Fruit fly (Drosophila melanogaster) whole organism, embryonic: ENCODE measurements around the gene dysf.

Experiments
- CG1024 ChIP-seq: fragments of 200-800 bp; sonication (Bioruptor generic); IDR thresholded peaks from 2 replicates; pipeline ENCODE4 v1.3.6; 2022; ENCODE audit warnings: missing biosample characterization, missing genetic modification characterization
- CG10366 ChIP-seq: fragments of 200-800 bp; sonication (Bioruptor generic); IDR thresholded peaks from 2 replicates; pipeline ENCODE4 v1.3.6; 2022; ENCODE audit warnings: missing biosample characterization, missing genetic modification characterization
- CG11085 ChIP-seq: fragments of 200-800 bp; sonication (Bioruptor generic); IDR thresholded peaks from 2 replicates; pipeline ENCODE4 v1.3.6; 2022; ENCODE audit warnings: missing biosample characterization, missing genetic modification characterization
- CG12104 ChIP-seq: fragments of 200-800 bp; sonication (Bioruptor generic); optimal IDR thresholded peaks from 3 replicates; lab custom pipeline; 2016; ENCODE audit warnings: missing biosample characterization, missing genetic modification characterization
- CG12219 ChIP-seq: fragments of 200-800 bp; sonication (Bioruptor generic); optimal IDR thresholded peaks from 3 replicates; lab custom pipeline; 2018; ENCODE audit warnings: missing biosample characterization, mild to moderate bottlenecking, missing genetic modification characterization
- CG12299 ChIP-seq: fragments of 200-800 bp; sonication (Bioruptor generic); optimal IDR thresholded peaks from 2 replicates; lab custom pipeline; 2018; ENCODE audit warnings: missing biosample characterization, mild to moderate bottlenecking, missing genetic modification characterization
- CG13287 ChIP-seq: fragments of 200-800 bp; sonication (Bioruptor generic); IDR thresholded peaks from 2 replicates; pipeline ENCODE4 v1.3.6; 2022; ENCODE audit warnings: missing biosample characterization, missing genetic modification characterization; ENCODE audit not compliant: partially characterized antibody
- CG13894 ChIP-seq: fragments of 200-800 bp; sonication (Bioruptor generic); optimal IDR thresholded peaks from 3 replicates; lab custom pipeline; 2018; ENCODE audit warnings: missing biosample characterization, mild to moderate bottlenecking, missing genetic modification characterization, moderate library complexity
- CG1603 ChIP-seq: fragments of 200-800 bp; sonication (Bioruptor generic); optimal IDR thresholded peaks from 2 replicates; lab custom pipeline; 2019; ENCODE audit warnings: missing biosample characterization, mild to moderate bottlenecking, missing genetic modification characterization, moderate library complexity
- CG17385 ChIP-seq: fragments of 200-800 bp; sonication (Bioruptor generic); optimal IDR thresholded peaks from 3 replicates; lab custom pipeline; 2018; ENCODE audit warnings: missing biosample characterization, mild to moderate bottlenecking, missing genetic modification characterization
- CG17612 ChIP-seq: fragments of 200-800 bp; sonication (Bioruptor generic); IDR thresholded peaks from 2 replicates; pipeline ENCODE4 v1.3.6; 2022; ENCODE audit warnings: missing biosample characterization, missing genetic modification characterization
- CG17829 ChIP-seq: fragments of 200-800 bp; optimal IDR thresholded peaks from 2 replicates; lab custom pipeline; 2019; ENCODE audit warnings: missing biosample characterization, mild to moderate bottlenecking, missing genetic modification characterization, moderate library complexity
- CG18011 ChIP-seq: fragments of 200-800 bp; sonication (Bioruptor generic); optimal IDR thresholded peaks from 2 replicates; lab custom pipeline; 2017; ENCODE audit warnings: missing biosample characterization, missing genetic modification characterization, mild to moderate bottlenecking, moderate library complexity, missing genotype
- CG1832 ChIP-seq: fragments of 200-800 bp; sonication (Bioruptor generic); optimal IDR thresholded peaks from 2 replicates; lab custom pipeline; 2017; ENCODE audit warnings: missing biosample characterization, mild to moderate bottlenecking, missing genetic modification characterization, inconsistent platforms
- CG2120 ChIP-seq: fragments of 200-800 bp; sonication (Bioruptor generic); optimal IDR thresholded peaks from 3 replicates; lab custom pipeline; 2016; ENCODE audit warnings: missing biosample characterization, missing genetic modification characterization
- CG34224 ChIP-seq: fragments of 200-800 bp; sonication (Bioruptor generic); IDR thresholded peaks from 3 replicates; pipeline ENCODE4 v1.3.6; 2022; ENCODE audit warnings: missing biosample characterization, missing genetic modification characterization; ENCODE audit not compliant: partially characterized antibody
- CG42726 ChIP-seq: fragments of 200-800 bp; sonication (Bioruptor generic); IDR thresholded peaks from 2 replicates; pipeline ENCODE4 v1.3.6; 2022; ENCODE audit warnings: missing biosample characterization, missing genetic modification characterization; ENCODE audit not compliant: partially characterized antibody
- CG7987 ChIP-seq: fragments of 200-800 bp; sonication (Bioruptor generic); optimal IDR thresholded peaks from 2 replicates; lab custom pipeline; 2018; ENCODE audit warnings: missing biosample characterization, mild to moderate bottlenecking, missing genetic modification characterization, moderate library complexity
- CG8924 ChIP-seq: fragments of 200-800 bp; optimal IDR thresholded peaks from 3 replicates; lab custom pipeline; 2019; ENCODE audit warnings: missing biosample characterization, mild to moderate bottlenecking, missing genetic modification characterization, moderate library complexity
- CG9797 ChIP-seq: fragments of 200-800 bp; sonication (Bioruptor generic); optimal IDR thresholded peaks from 3 replicates; lab custom pipeline; 2018; ENCODE audit warnings: missing biosample characterization, mild to moderate bottlenecking, missing genetic modification characterization
- CG9932 ChIP-seq: fragments of 200-800 bp; sonication (Bioruptor generic); IDR thresholded peaks from 2 replicates; pipeline ENCODE4 v1.3.6; 2022; ENCODE audit warnings: missing biosample characterization, missing genetic modification characterization
- CTCF ChIP-seq: fragments of 200-800 bp; sonication (Bioruptor generic); optimal IDR thresholded peaks from 2 replicates; lab custom pipeline; 2017; ENCODE audit warnings: missing biosample characterization, mild to moderate bottlenecking, missing genetic modification characterization, moderate library complexity
- Dad ChIP-seq: fragments of 200-800 bp; sonication (Bioruptor generic); optimal IDR thresholded peaks from 3 replicates; lab custom pipeline; 2016; ENCODE audit warnings: missing biosample characterization, missing genetic modification characterization
- E2f1 ChIP-seq: fragments of 200-800 bp; sonication (Bioruptor generic); IDR thresholded peaks from 2 replicates; pipeline ENCODE4 v1.3.6; 2022; ENCODE audit warnings: missing biosample characterization, missing genetic modification characterization
- E2f2 ChIP-seq: fragments of 200-800 bp; sonication (Bioruptor generic); IDR thresholded peaks from 2 replicates; pipeline ENCODE4 v1.3.6; 2022; ENCODE audit warnings: missing biosample characterization, missing genetic modification characterization
- GATAe ChIP-seq: fragments of 200-800 bp; sonication (Bioruptor generic); conservative IDR thresholded peaks from 2 replicates; pipeline ENCODE4 v1.3.6; 2022; ENCODE audit warnings: missing biosample characterization, missing genetic modification characterization
- Jarid2 ChIP-seq: fragments of 200-800 bp; sonication (Bioruptor generic); optimal IDR thresholded peaks from 3 replicates; lab custom pipeline; 2017; ENCODE audit warnings: mild to moderate bottlenecking, missing biosample characterization, missing genetic modification reagents, missing genetic modification characterization
- Lhr ChIP-seq: fragments of 200-800 bp; sonication (Bioruptor generic); optimal IDR thresholded peaks from 3 replicates; lab custom pipeline; 2017; ENCODE audit warnings: mild to moderate bottlenecking, missing biosample characterization, missing genetic modification reagents, missing genetic modification characterization
- MBD-R2 ChIP-seq: fragments of 200-800 bp; sonication (Bioruptor generic); IDR thresholded peaks from 2 replicates; pipeline ENCODE4 v1.3.6; 2022; ENCODE audit warnings: missing biosample characterization, missing genetic modification characterization
- Tbp ChIP-seq: fragments of >200 bp; optimal IDR thresholded peaks from 2 replicates; lab custom pipeline; 2018; ENCODE audit warnings: missing biosample characterization, missing genetic modification characterization
- Trl ChIP-seq, 3 experiments: fragments of >200 bp in 2 of 3; fragments of 200-800 bp in 1 of 3; sonication (Bioruptor generic) in 1 of 3; optimal IDR thresholded peaks; 2 replicates in 1 of 3; 3 replicates in 2 of 3; lab custom pipeline; 2016 to 2017; ENCODE audit warnings: missing biosample characterization in 1 of 3, missing genetic modification characterization in 1 of 3
- aop ChIP-seq: fragments of 200-800 bp; sonication (Bioruptor generic); IDR thresholded peaks from 2 replicates; pipeline ENCODE4 v1.3.6; 2022; ENCODE audit warnings: missing biosample characterization, missing genetic modification characterization
- bigmax ChIP-seq: fragments of 200-800 bp; sonication (Bioruptor generic); optimal IDR thresholded peaks from 2 replicates; lab custom pipeline; 2018; ENCODE audit warnings: missing biosample characterization, mild to moderate bottlenecking, missing genetic modification characterization
- bsh ChIP-seq, 2 experiments: fragments of 200-800 bp; sonication (Bioruptor generic); optimal IDR thresholded peaks; 2 replicates each; lab custom pipeline; 2017 to 2018; ENCODE audit warnings: mild to moderate bottlenecking in 2 of 2, missing biosample characterization in 2 of 2, missing genetic modification characterization in 2 of 2, moderate library complexity in 1 of 2
- cas ChIP-seq: fragments of 200-800 bp; sonication (Bioruptor generic); IDR thresholded peaks from 2 replicates; pipeline ENCODE4 v1.3.6; 2022; ENCODE audit warnings: missing biosample characterization, missing genetic modification characterization
- ci ChIP-seq: fragments of 200-800 bp; sonication (Bioruptor generic); IDR thresholded peaks from 3 replicates; pipeline ENCODE4 v1.3.6; 2022; ENCODE audit warnings: missing biosample characterization, missing genetic modification characterization
- dysf ChIP-seq: fragments of 200-800 bp; sonication (Bioruptor generic); IDR thresholded peaks from 3 replicates; pipeline ENCODE4 v1.3.6; 2022; ENCODE audit warnings: missing biosample characterization, missing genetic modification characterization
- gfzf ChIP-seq: fragments of 200-800 bp; sonication (Bioruptor generic); optimal IDR thresholded peaks from 2 replicates; lab custom pipeline; 2016; ENCODE audit warnings: missing biosample characterization, mild to moderate bottlenecking, missing genetic modification characterization, moderate library complexity
- gsb-n ChIP-seq: fragments of 200-800 bp; sonication (Bioruptor generic); optimal IDR thresholded peaks from 3 replicates; lab custom pipeline; 2018; ENCODE audit warnings: missing biosample characterization, mild to moderate bottlenecking, missing genetic modification characterization
- her ChIP-seq: fragments of 200-800 bp; sonication (Bioruptor generic); optimal IDR thresholded peaks from 2 replicates; lab custom pipeline; 2016; ENCODE audit warnings: missing biosample characterization, missing genetic modification characterization
- jigr1 ChIP-seq: fragments of 200-800 bp; sonication (Bioruptor generic); IDR thresholded peaks from 3 replicates; pipeline ENCODE4 v1.3.6; 2022; ENCODE audit warnings: missing biosample characterization, missing genetic modification characterization
- kah ChIP-seq: fragments of 200-800 bp; sonication (Bioruptor generic); optimal IDR thresholded peaks from 2 replicates; lab custom pipeline; 2018; ENCODE audit warnings: missing biosample characterization, mild to moderate bottlenecking, missing genetic modification characterization
- org-1 ChIP-seq: fragments of 200-800 bp; sonication (Bioruptor generic); optimal IDR thresholded peaks from 2 replicates; lab custom pipeline; 2017; ENCODE audit warnings: missing biosample characterization, missing genetic modification characterization
- ro ChIP-seq: fragments of 200-800 bp; sonication (Bioruptor generic); IDR thresholded peaks from 2 replicates; pipeline ENCODE4 v1.3.6; 2022; ENCODE audit warnings: missing biosample characterization, missing genetic modification characterization
- ssp ChIP-seq: fragments of 200-800 bp; sonication (Bioruptor generic); IDR thresholded peaks from 2 replicates; pipeline ENCODE4 v1.3.6; 2022; ENCODE audit warnings: missing biosample characterization, missing genetic modification characterization
- unpg ChIP-seq: fragments of 200-800 bp; sonication (Bioruptor generic); optimal IDR thresholded peaks from 3 replicates; lab custom pipeline; 2018; ENCODE audit warnings: missing biosample characterization, mild to moderate bottlenecking, missing genetic modification characterization, moderate library complexity
- z ChIP-seq: fragments of 200-800 bp; sonication (Bioruptor generic); IDR thresholded peaks from 3 replicates; pipeline ENCODE4 v1.3.6; 2022; ENCODE audit warnings: missing biosample characterization, missing genetic modification characterization
- zf30C ChIP-seq: fragments of 200-800 bp; sonication (Bioruptor generic); optimal IDR thresholded peaks from 3 replicates; lab custom pipeline; 2018; ENCODE audit warnings: missing biosample characterization, mild to moderate bottlenecking, missing genetic modification characterization

dysf gene

DNA sequence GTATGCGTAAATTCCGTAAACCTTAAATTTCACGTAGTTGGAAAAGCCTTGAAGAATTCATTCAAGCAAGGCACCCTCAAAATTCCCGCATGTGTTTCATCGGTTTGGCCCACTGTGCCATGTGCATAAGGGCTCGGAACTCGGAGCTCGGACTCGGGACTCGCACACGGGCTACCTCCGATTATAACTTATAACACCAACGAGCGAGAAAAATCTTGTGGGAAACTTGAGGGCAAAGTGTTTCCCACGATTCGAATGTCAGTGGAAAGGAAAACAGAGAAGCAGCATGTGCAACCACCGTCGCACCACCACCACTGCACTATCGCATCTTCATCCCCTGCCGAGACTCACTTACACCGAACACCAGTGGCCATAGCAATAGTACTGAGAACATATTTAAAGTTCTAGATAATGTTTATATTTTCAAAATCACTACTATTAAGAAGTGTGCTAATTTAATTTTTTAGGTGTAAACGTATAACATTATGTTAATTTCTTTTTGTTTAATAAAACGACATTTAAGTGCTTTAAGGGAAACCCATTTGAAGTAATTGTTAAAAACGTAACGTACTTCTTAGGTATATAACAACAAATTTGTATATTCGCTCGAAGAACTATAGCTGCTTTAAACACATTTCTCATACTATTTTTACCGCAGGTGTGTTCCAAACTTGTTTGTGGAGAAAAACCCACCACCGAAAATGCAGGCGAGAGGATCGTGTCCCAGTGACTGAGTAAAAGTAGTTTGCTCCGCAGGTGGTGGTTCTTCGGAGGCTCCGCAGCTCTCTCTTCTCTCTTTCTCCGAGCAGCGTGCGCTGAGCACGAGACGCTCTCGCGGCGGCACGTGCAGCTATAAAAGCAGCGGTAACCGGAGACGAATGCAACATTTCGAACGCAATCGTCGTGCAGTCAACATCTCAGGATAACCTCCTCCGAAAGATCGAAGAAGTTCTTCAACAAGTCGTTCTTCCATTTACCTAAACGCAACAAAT lies 62.1 kb downstream of the dysf start (continued):
- TF ChIP-seq Jarid2 (peak; percentile 63), CG18011 (no peak), CG9932 (GFP tag; lab: Robert Waterston, UW) (no peak), gsb-n (peak; percentile 97), CG17385 (GFP tag; lab: Kevin White, UChicago) (peak; percentile 87), jigr1 (GFP tag; lab: Robert Waterston, UW) (0 out of 3 replicates have a peak, but pooled peaks have one; percentile 24), unpg (GFP tag; lab: Kevin White, UChicago) (peak; percentile 90), ci (GFP tag; lab: Robert Waterston, UW) (peak; percentile 57; the same call in 2 of the 3 replicates), CTCF (GFP tag; lab: Kevin White, UChicago) (peak; percentile 57), CG1024 (GFP tag; lab: Robert Waterston, UW) (peak; percentile 15; the same call in 1 of the 2 replicates), CG11085 (GFP tag; lab: Robert Waterston, UW) (no peak), CG1832 (GFP tag; lab: Kevin White, UChicago) (no peak), CG12299 (tag; lab: Kevin White, UChicago) (peak; percentile 80), CG7987 (GFP tag; lab: Kevin White, UChicago) (peak; percentile 31), ssp (GFP tag; lab: Robert Waterston, UW) (peak; percentile 50; the same call in 1 of the 2 replicates), z (GFP tag; lab: Robert Waterston, UW) (peak; percentile 35; the same call in 1 of the 3 replicates), CG42726 (GFP tag; lab: Robert Waterston, UW) (no peak), bigmax (GFP tag; lab: Kevin White, UChicago) (no peak), CG12219 (peak; percentile 87), CG17612 (GFP tag; lab: Robert Waterston, UW) (no peak), Dad (GFP tag; lab: Kevin White, UChicago) (peak; percentile 62), GATAe (GFP tag; lab: Robert Waterston, UW) (no peak), E2f2 (GFP tag; lab: Robert Waterston, UW) (peak; percentile 44; the same call in 1 of the 2 replicates), Lhr (GFP tag; lab: Kevin White, UChicago) (peak; percentile 86), CG8924 (tag; lab: Kevin White, UChicago) (peak; percentile 98), CG9797 (GFP tag; lab: Kevin White, UChicago) (peak; percentile 49), CG1603 (peak; percentile 70), Trl (optimal IDR thresholded peaks at IDR 0.05; lab: Kevin White, UChicago) (peak; percentile 0 to 97), Trl (GFP tag; optimal IDR thresholded peaks at IDR 0.05; lab: Kevin White, UChicago) (peak; percentile 23), CG13894 (tag; lab: Kevin White, UChicago) (no peak), her (GFP tag; lab: Kevin White, UChicago) (peak; percentile 26), CG10366 (GFP tag; lab: Robert Waterston, UW) (no peak; the same call in 1 of the 2 replicates), kah (GFP tag; lab: Kevin White, UChicago) (peak; percentile 95), gfzf (GFP tag; lab: Kevin White, UChicago) (no peak), ro (GFP tag; lab: Robert Waterston, UW) (peak; percentile 27; the same call in 1 of the 2 replicates), CG2120 (GFP tag; lab: Kevin White, UChicago) (no peak), CG12104 (GFP tag; lab: Kevin White, UChicago) (peak; percentile 83), CG17829 (peak; percentile 98), E2f1 (GFP tag; lab: Robert Waterston, UW) (peak; percentile 65; the same call in 1 of the 2 replicates), bsh (GFP tag; optimal IDR thresholded peaks at IDR 0.05; lab: Kevin White, UChicago) (peak; percentile 84 to 96), dysf (GFP tag; lab: Robert Waterston, UW) (peak; percentile 74; the same call in 2 of the 3 replicates), zf30C (no peak), cas (GFP tag; lab: Robert Waterston, UW) (no peak), CG13287 (GFP tag; lab: Robert Waterston, UW) (no peak), CG34224 (GFP tag; lab: Robert Waterston, UW) (no peak), Tbp (GFP tag; lab: Kevin White, UChicago) (peak; percentile 74), aop (GFP tag; lab: Robert Waterston, UW) (no peak), MBD-R2 (no peak), org-1 (peak; percentile 90)
